Worm (Caenorhabditis elegans) whole organism, mixed stage, embryonic: ENCODE data around the gene T22B7.3.
A peak's percentile ranks its signal among the peaks of the same experiment; 100 is the strongest.

Experiments
- ces-1 ChIP-seq: fragments of 150-350 bp; optimal IDR thresholded peaks from 2 replicates; lab custom pipeline; 2014; ENCODE audit warnings: missing biosample characterization, missing genetic modification reagents, missing genetic modification characterization
- flh-1 ChIP-seq: fragments of 200-800 bp; sonication (Bioruptor generic); optimal IDR thresholded peaks from 2 replicates; lab custom pipeline; 2018; ENCODE audit warnings: mild to moderate bottlenecking, missing genetic modification characterization, moderate library complexity, missing compliant biosample characterization
- ham-2 ChIP-seq: fragments of 200-800 bp; sonication (Bioruptor generic); optimal IDR thresholded peaks from 2 replicates; lab custom pipeline; 2018; ENCODE audit warnings: mild to moderate bottlenecking, missing genetic modification characterization, missing compliant biosample characterization
- nhr-2 ChIP-seq: fragments of 150-350 bp; optimal IDR thresholded peaks from 2 replicates; lab custom pipeline; 2014; ENCODE audit warnings: missing biosample characterization, missing genetic modification characterization
- ztf-11 ChIP-seq: fragments of 150-350 bp; optimal IDR thresholded peaks from 2 replicates; lab custom pipeline; 2014; ENCODE audit warnings: missing biosample characterization, missing genetic modification characterization

The T22B7.3 gene

DNA sequence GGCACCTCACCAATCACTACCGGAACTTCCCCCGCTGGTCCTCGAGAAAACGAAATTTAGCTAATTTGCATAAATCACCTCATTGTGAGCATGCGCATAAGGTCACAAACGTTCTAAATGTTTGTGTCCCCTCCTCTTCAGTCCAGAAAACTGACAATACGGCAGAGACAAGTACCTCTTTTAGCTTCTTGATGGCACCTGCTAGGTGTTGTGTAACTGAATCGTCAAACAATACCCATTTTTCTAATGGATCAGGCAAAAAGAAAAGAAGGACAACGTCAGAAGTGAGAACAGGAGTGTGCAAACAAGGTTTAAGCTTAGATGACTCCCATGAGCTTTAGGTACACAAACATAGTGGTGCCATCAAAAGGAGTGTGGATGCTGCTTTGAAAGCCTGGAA, 52.4 kb downstream of the T22B7.3 start:
- TF ChIP-seq nhr-2 (peak; percentile 30), ces-1 (GFP tag; lab: Kevin White, UChicago) (peak; percentile 32), ztf-11 (tag; lab: Kevin White, UChicago) (no peak), ham-2 (GFP tag; lab: Kevin White, UChicago) (peak; percentile 21), flh-1 (no peak)
